Worm (Caenorhabditis elegans) whole organism, young adult: ENCODE measurements around the gene enu-3.5.

Source experiments
- C17E4.6 ChIP-seq: fragments of 200-800 bp; sonication (Bioruptor generic); IDR thresholded peaks from 2 replicates; pipeline ENCODE4 v1.3.6; 2022; ENCODE audit warnings: missing genetic modification reagents, missing genetic modification characterization, missing compliant biosample characterization
- D2030.7 ChIP-seq: fragments of 200-800 bp; sonication (Bioruptor generic); IDR thresholded peaks from 2 replicates; pipeline ENCODE4 v1.3.6; 2022; ENCODE audit warnings: missing genetic modification reagents, missing genetic modification characterization, missing compliant biosample characterization
- F10E7.11 ChIP-seq: sonication (generic microtip); optimal IDR thresholded peaks from 2 replicates; lab custom pipeline; 2017; ENCODE audit warnings: mild to moderate bottlenecking, missing genetic modification characterization, moderate library complexity, missing compliant biosample characterization
- F22D6.2 ChIP-seq: sonication (generic microtip); optimal IDR thresholded peaks from 2 replicates; lab custom pipeline; 2016; ENCODE audit warnings: mild to moderate bottlenecking, missing genetic modification characterization, missing compliant biosample characterization
- F52B5.7 ChIP-seq: sonication (generic microtip); optimal IDR thresholded peaks from 2 replicates; lab custom pipeline; 2016; ENCODE audit warnings: mild to moderate bottlenecking, missing genetic modification characterization, missing compliant biosample characterization
- F57C9.4 ChIP-seq: sonication (generic microtip); optimal IDR thresholded peaks from 2 replicates; lab custom pipeline; 2017; ENCODE audit warnings: mild to moderate bottlenecking, missing genetic modification characterization, missing compliant biosample characterization
- T07F8.4 ChIP-seq: sonication (generic microtip); optimal IDR thresholded peaks from 2 replicates; lab custom pipeline; 2016; ENCODE audit warnings: mild to moderate bottlenecking, missing genetic modification characterization, moderate library complexity, missing compliant biosample characterization
- Y53F4B.3 ChIP-seq: fragments of 200-800 bp; sonication (Bioruptor generic); IDR thresholded peaks from 2 replicates; pipeline ENCODE4 v1.3.6; 2022; ENCODE audit warnings: missing genetic modification reagents, missing genetic modification characterization, missing compliant biosample characterization
- Y67H2A.10 ChIP-seq: fragments of 200-800 bp; sonication (Bioruptor generic); conservative IDR thresholded peaks from 2 replicates; pipeline ENCODE4 v1.3.6; 2022; ENCODE audit warnings: missing genetic modification reagents, missing genetic modification characterization, missing compliant biosample characterization
- Y95B8A.8 ChIP-seq: fragments of 200-800 bp; sonication (Bioruptor generic); IDR thresholded peaks from 2 replicates; pipeline ENCODE4 v1.3.6; 2022; ENCODE audit warnings: missing genetic modification reagents, missing genetic modification characterization, missing compliant biosample characterization
- akir-1 ChIP-seq: fragments of 200-800 bp; sonication (Bioruptor generic); optimal IDR thresholded peaks from 2 replicates; lab custom pipeline; 2018; ENCODE audit warnings: mild to moderate bottlenecking, missing genetic modification characterization, moderate library complexity, missing compliant biosample characterization
- aptf-2 ChIP-seq: fragments of 200-800 bp; sonication (Bioruptor generic); conservative IDR thresholded peaks from 2 replicates; pipeline ENCODE4 v1.3.6; 2022; ENCODE audit warnings: missing genetic modification reagents, missing genetic modification characterization, missing compliant biosample characterization
- athp-1 ChIP-seq: sonication (generic microtip); optimal IDR thresholded peaks from 2 replicates; lab custom pipeline; 2017; ENCODE audit warnings: mild to moderate bottlenecking, missing genetic modification characterization, missing compliant biosample characterization
- attf-3 ChIP-seq: fragments of 200-800 bp; sonication (Bioruptor generic); conservative IDR thresholded peaks from 2 replicates; pipeline ENCODE4 v1.3.6; 2022; ENCODE audit warnings: missing genetic modification reagents, missing genetic modification characterization, missing compliant biosample characterization
- cebp-1 ChIP-seq, 2 experiments: fragments of 200-800 bp in 1 of 2; sonication (Bioruptor generic) in 1 of 2; sonication (generic microtip) in 1 of 2; IDR thresholded peaks in 1 of 2; optimal IDR thresholded peaks in 1 of 2; 2 replicates each; pipeline versions ENCODE4 v1.3.6 to Lab custom; 2017 to 2022; ENCODE audit warnings: missing compliant biosample characterization in 2 of 2, missing genetic modification characterization in 2 of 2, mild to moderate bottlenecking in 1 of 2, missing genetic modification reagents in 1 of 2, moderate library complexity in 1 of 2
- cebp-2 ChIP-seq: fragments of 200-800 bp; sonication (Bioruptor generic); IDR thresholded peaks from 2 replicates; pipeline ENCODE4 v1.3.6; 2022; ENCODE audit warnings: missing genetic modification characterization, missing compliant biosample characterization
- ceh-27 ChIP-seq: fragments of 200-800 bp; sonication (Bioruptor generic); optimal IDR thresholded peaks from 2 replicates; lab custom pipeline; 2018; ENCODE audit warnings: mild to moderate bottlenecking, missing genetic modification characterization, moderate library complexity, missing compliant biosample characterization
- ceh-79 ChIP-seq: sonication (generic microtip); optimal IDR thresholded peaks from 2 replicates; lab custom pipeline; 2017; ENCODE audit warnings: mild to moderate bottlenecking, missing genetic modification characterization, missing compliant biosample characterization
- die-1 ChIP-seq: sonication (generic microtip); optimal IDR thresholded peaks from 2 replicates; lab custom pipeline; 2016; ENCODE audit warnings: missing genotype, mild to moderate bottlenecking, missing genetic modification characterization, missing compliant biosample characterization
- dpff-1 ChIP-seq: sonication (generic microtip); optimal IDR thresholded peaks from 2 replicates; lab custom pipeline; 2017; ENCODE audit warnings: mild to moderate bottlenecking, missing genetic modification characterization, missing compliant biosample characterization
- ekl-4 ChIP-seq: fragments of 200-800 bp; sonication (Bioruptor generic); IDR thresholded peaks from 2 replicates; pipeline ENCODE4 v1.3.6; 2022; ENCODE audit warnings: missing genetic modification reagents, missing genetic modification characterization, missing compliant biosample characterization
- hlh-26 ChIP-seq: fragments of 200-800 bp; sonication (Bioruptor generic); conservative IDR thresholded peaks from 2 replicates; pipeline ENCODE4 v1.3.6; 2022; ENCODE audit warnings: missing genetic modification reagents, missing genetic modification characterization, missing compliant biosample characterization
- hrde-1 ChIP-seq: sonication (generic microtip); optimal IDR thresholded peaks from 2 replicates; lab custom pipeline; 2016; ENCODE audit warnings: missing genetic modification characterization, mild to moderate bottlenecking, missing compliant biosample characterization, moderate library complexity, missing genotype, missing genetic modification reagents, borderline replicate concordance
- lag-1 ChIP-seq: fragments of 200-800 bp; sonication (Bioruptor generic); IDR thresholded peaks from 2 replicates; pipeline ENCODE4 v1.3.6; 2022; ENCODE audit warnings: missing genetic modification reagents, missing genetic modification characterization, missing compliant biosample characterization
- let-607 ChIP-seq, 2 experiments: fragments of 200-800 bp in 1 of 2; sonication (Bioruptor generic) in 1 of 2; sonication (generic microtip) in 1 of 2; optimal IDR thresholded peaks; 2 replicates each; lab custom pipeline; 2016 to 2018; ENCODE audit warnings: mild to moderate bottlenecking in 2 of 2, missing compliant biosample characterization in 2 of 2, missing genetic modification characterization in 2 of 2, moderate library complexity in 2 of 2, missing genotype in 1 of 2
- lin-40 ChIP-seq: sonication (generic microtip); optimal IDR thresholded peaks from 2 replicates; lab custom pipeline; 2016; ENCODE audit warnings: missing genetic modification characterization, mild to moderate bottlenecking, missing compliant biosample characterization, missing genotype, missing genetic modification reagents
- lir-1 ChIP-seq: fragments of 200-800 bp; sonication (Bioruptor generic); conservative IDR thresholded peaks from 2 replicates; pipeline ENCODE4 v1.3.6; 2022; ENCODE audit warnings: missing genetic modification reagents, missing genetic modification characterization, missing compliant biosample characterization
- madf-10 ChIP-seq: sonication (generic microtip); optimal IDR thresholded peaks from 2 replicates; lab custom pipeline; 2016; ENCODE audit warnings: mild to moderate bottlenecking, missing genetic modification characterization, missing compliant biosample characterization
- nfya-2 ChIP-seq: fragments of 200-800 bp; sonication (Bioruptor generic); IDR thresholded peaks from 2 replicates; pipeline ENCODE4 v1.3.6; 2022; ENCODE audit warnings: missing genetic modification reagents, missing genetic modification characterization, missing compliant biosample characterization
- nfyb-1 ChIP-seq: fragments of 200-800 bp; sonication (Bioruptor generic); IDR thresholded peaks from 2 replicates; pipeline ENCODE4 v1.3.6; 2022; ENCODE audit warnings: missing genetic modification reagents, missing genetic modification characterization, missing compliant biosample characterization
- nhr-80 ChIP-seq: sonication (generic microtip); optimal IDR thresholded peaks from 2 replicates; lab custom pipeline; 2016; ENCODE audit warnings: missing genetic modification characterization, missing compliant biosample characterization
- nhr-90 ChIP-seq: sonication (generic microtip); optimal IDR thresholded peaks from 2 replicates; lab custom pipeline; 2016; ENCODE audit warnings: missing genotype, mild to moderate bottlenecking, missing genetic modification characterization, missing compliant biosample characterization
- snpc-1.1 ChIP-seq: sonication (generic microtip); optimal IDR thresholded peaks from 2 replicates; lab custom pipeline; 2017; ENCODE audit warnings: missing genetic modification characterization, mild to moderate bottlenecking, missing compliant biosample characterization, antibody characterized with exemption, moderate library complexity, missing genotype, missing genetic modification reagents; ENCODE audit not compliant: insufficient read depth
- snpc-4 ChIP-seq, 5 experiments: fragments of 150-350 bp in 1 of 5; sonication (generic microtip) in 4 of 5; optimal IDR thresholded peaks; 2 replicates each; lab custom pipeline; 2014 to 2018; ENCODE audit warnings: missing genetic modification characterization in 5 of 5, missing biosample characterization in 3 of 5, antibody characterized with exemption in 2 of 5, mild to moderate bottlenecking in 2 of 5, missing compliant biosample characterization in 2 of 5, missing genotype in 2 of 5, moderate library complexity in 2 of 5, missing genetic modification reagents in 1 of 5
- somi-1 ChIP-seq: fragments of 200-800 bp; sonication (Bioruptor generic); optimal IDR thresholded peaks from 2 replicates; lab custom pipeline; 2018; ENCODE audit warnings: mild to moderate bottlenecking, missing genetic modification characterization, missing compliant biosample characterization
- sptf-2 ChIP-seq: fragments of 200-800 bp; sonication (Bioruptor generic); optimal IDR thresholded peaks from 2 replicates; lab custom pipeline; 2018; ENCODE audit warnings: mild to moderate bottlenecking, missing genetic modification characterization, missing compliant biosample characterization
- xnd-1 ChIP-seq: sonication (generic microtip); optimal IDR thresholded peaks from 2 replicates; lab custom pipeline; 2016; ENCODE audit warnings: missing genotype, missing genetic modification reagents, missing genetic modification characterization, missing compliant biosample characterization
- zfh-2 ChIP-seq: fragments of 200-800 bp; sonication (Bioruptor generic); conservative IDR thresholded peaks from 2 replicates; pipeline ENCODE4 v1.3.6; 2022; ENCODE audit warnings: missing genetic modification reagents, missing genetic modification characterization, missing compliant biosample characterization
- ztf-25 ChIP-seq: fragments of 200-800 bp; sonication (Bioruptor generic); IDR thresholded peaks from 2 replicates; pipeline ENCODE4 v1.3.6; 2022; ENCODE audit warnings: missing genetic modification reagents, missing genetic modification characterization, missing compliant biosample characterization
- ztf-3 ChIP-seq: fragments of 200-800 bp; sonication (Bioruptor generic); optimal IDR thresholded peaks from 2 replicates; lab custom pipeline; 2018; ENCODE audit warnings: mild to moderate bottlenecking, missing genetic modification characterization, missing compliant biosample characterization
- ztf-6 ChIP-seq: fragments of 200-800 bp; sonication (Bioruptor generic); IDR thresholded peaks from 2 replicates; pipeline ENCODE4 v1.3.6; 2022; ENCODE audit warnings: missing genetic modification reagents, missing genetic modification characterization, missing compliant biosample characterization

The enu-3.5 gene

ce11 chrIII:12848981-12849589 lies 28.9 kb upstream of the enu-3.5 start:
- TF ChIP-seq aptf-2 (GFP tag; lab: Robert Waterston, UW) (no peak), zfh-2 (no peak; the same call in 1 of the 2 replicates), snpc-4 (GFP tag; optimal IDR thresholded peaks at IDR 0.05; lab: Kevin White, UChicago) (no peak), snpc-4 (tag; optimal IDR thresholded peaks at IDR 0.05; lab: Kevin White, UChicago) (peak in 3 of 4 experiments; percentile 9 to 61 (median 42)), hlh-26 (no peak), snpc-1.1 (no peak), lir-1 (no peak), ztf-25 (GFP tag; lab: Robert Waterston, UW) (0 out of 2 replicates have a peak, but pooled peaks have one; percentile 22), somi-1 (GFP tag; lab: Kevin White, UChicago) (peak; percentile 52), cebp-2 (GFP tag; lab: Robert Waterston, UW) (0 out of 2 replicates have a peak, but pooled peaks have one; percentile 1), F52B5.7 (no peak), ceh-79 (tag; lab: Kevin White, UChicago) (no peak)

- TF ChIP-seq F57C9.4 (tag; lab: Kevin White, UChicago) (no peak), nfyb-1 (GFP tag; lab: Robert Waterston, UW) (0 out of 2 replicates have a peak, but pooled peaks have one; percentile 24), attf-3 (GFP tag; lab: Robert Waterston, UW) (no peak), xnd-1 (tag; lab: Kevin White, UChicago) (no peak), snpc-1.1 (no peak), C17E4.6 (GFP tag; lab: Robert Waterston, UW) (no peak), ceh-27 (GFP tag; lab: Kevin White, UChicago) (no peak), dpff-1 (tag; lab: Kevin White, UChicago) (no peak), madf-10 (tag; lab: Kevin White, UChicago) (no peak), ztf-6 (no peak), nhr-90 (tag; lab: Kevin White, UChicago) (no peak), ekl-4 (no peak), let-607 (tag; optimal IDR thresholded peaks at IDR 0.05; lab: Kevin White, UChicago) (peak in 1 of 2 experiments; percentile 18), nfya-2 (GFP tag; lab: Robert Waterston, UW) (no peak), F10E7.11 (tag; lab: Kevin White, UChicago) (no peak), lir-1 (no peak), nhr-80 (tag; lab: Kevin White, UChicago) (peak; percentile 69), T07F8.4 (tag; lab: Kevin White, UChicago) (no peak), akir-1 (GFP tag; lab: Kevin White, UChicago) (no peak), Y67H2A.10 (GFP tag; lab: Robert Waterston, UW) (no peak), sptf-2 (GFP tag; lab: Kevin White, UChicago) (no peak), cebp-1 (GFP tag; IDR thresholded peaks at IDR 0.05; lab: Robert Waterston, UW) (no peak), cebp-1 (tag; optimal IDR thresholded peaks at IDR 0.05; lab: Kevin White, UChicago) (peak; percentile 40)
- TF ChIP-seq, all 124 proteins: peak for 4
Measured at ce11 chrIII:12849691-12850090, 28.3 kb upstream of the enu-3.5 start.

- no peak for TF ChIP-seq hrde-1 (tag; lab: Kevin White, UChicago)
- TF ChIP-seq madf-10 (tag; lab: Kevin White, UChicago): no peak
- TF ChIP-seq die-1 (tag; lab: Kevin White, UChicago): no peak
- TF ChIP-seq attf-3 (GFP tag; lab: Robert Waterston, UW): no peak
- no peak for TF ChIP-seq athp-1
- no peak for TF ChIP-seq lag-1 (GFP tag; lab: Robert Waterston, UW)
- no peak for TF ChIP-seq ceh-27 (GFP tag; lab: Kevin White, UChicago)
- no peak for TF ChIP-seq F10E7.11 (tag; lab: Kevin White, UChicago)
- TF ChIP-seq akir-1 (GFP tag; lab: Kevin White, UChicago): no peak
- no peak for TF ChIP-seq Y53F4B.3 (GFP tag; lab: Robert Waterston, UW)
- no peak for TF ChIP-seq cebp-1 (GFP tag; IDR thresholded peaks at IDR 0.05; lab: Robert Waterston, UW)
- TF ChIP-seq cebp-1 (tag; optimal IDR thresholded peaks at IDR 0.05; lab: Kevin White, UChicago): no peak
- no peak for TF ChIP-seq D2030.7 (GFP tag; lab: Robert Waterston, UW)
- no peak for TF ChIP-seq F22D6.2
- no peak for TF ChIP-seq ztf-3 (GFP tag; lab: Kevin White, UChicago)
- TF ChIP-seq ztf-6: no peak
- no peak for TF ChIP-seq Y95B8A.8 (GFP tag; lab: Robert Waterston, UW)
- TF ChIP-seq xnd-1 (tag; lab: Kevin White, UChicago): no peak
- no peak for TF ChIP-seq lin-40
- TF ChIP-seq, all 124 proteins: peak for 0
Measured at ce11 chrIII:12851034-12851433, 27.0 kb upstream of the enu-3.5 start.
